Worm (Caenorhabditis elegans) whole organism, young adult: Measurements from ENCODE around the gene eng-1.

Source experiments
- B0019.2 ChIP-seq: fragments of 200-800 bp; sonication (Bioruptor generic); conservative IDR thresholded peaks from 2 replicates; pipeline ENCODE4 v1.3.6; 2022; ENCODE audit warnings: missing genetic modification reagents, missing genetic modification characterization, missing compliant biosample characterization
- F10E7.11 ChIP-seq: sonication (generic microtip); optimal IDR thresholded peaks from 2 replicates; lab custom pipeline; 2017; ENCODE audit warnings: mild to moderate bottlenecking, missing genetic modification characterization, moderate library complexity, missing compliant biosample characterization
- F22D6.2 ChIP-seq: sonication (generic microtip); optimal IDR thresholded peaks from 2 replicates; lab custom pipeline; 2016; ENCODE audit warnings: mild to moderate bottlenecking, missing genetic modification characterization, missing compliant biosample characterization
- F37B4.10 ChIP-seq: fragments of 200-800 bp; sonication (Bioruptor generic); IDR thresholded peaks from 2 replicates; pipeline ENCODE4 v1.3.6; 2022; ENCODE audit warnings: missing genetic modification characterization, missing compliant biosample characterization
- F39B2.1 ChIP-seq: fragments of 200-800 bp; sonication (Bioruptor generic); IDR thresholded peaks from 2 replicates; pipeline ENCODE4 v1.3.6; 2022; ENCODE audit warnings: missing genetic modification reagents, missing genetic modification characterization, missing compliant biosample characterization
- F57A8.1 ChIP-seq: fragments of 200-800 bp; sonication (Bioruptor generic); optimal IDR thresholded peaks from 2 replicates; lab custom pipeline; 2018; ENCODE audit warnings: mild to moderate bottlenecking, missing genetic modification characterization, moderate library complexity, missing compliant biosample characterization
- K11D2.4 ChIP-seq: fragments of 200-800 bp; sonication (Bioruptor generic); IDR thresholded peaks from 2 replicates; pipeline ENCODE4 v1.3.6; 2022; ENCODE audit warnings: missing genetic modification reagents, missing genetic modification characterization, missing compliant biosample characterization
- K12H6.12 ChIP-seq: fragments of 200-800 bp; sonication (Bioruptor generic); optimal IDR thresholded peaks from 2 replicates; lab custom pipeline; 2018; ENCODE audit warnings: mild to moderate bottlenecking, missing genetic modification characterization, missing compliant biosample characterization
- T07F8.4 ChIP-seq: sonication (generic microtip); optimal IDR thresholded peaks from 2 replicates; lab custom pipeline; 2016; ENCODE audit warnings: mild to moderate bottlenecking, missing genetic modification characterization, moderate library complexity, missing compliant biosample characterization
- T26A5.8 ChIP-seq: sonication (generic microtip); optimal IDR thresholded peaks from 2 replicates; lab custom pipeline; 2016; ENCODE audit warnings: missing genetic modification characterization, missing compliant biosample characterization
- Y53G8AR.9 ChIP-seq: fragments of 200-800 bp; sonication (Bioruptor generic); conservative IDR thresholded peaks from 2 replicates; pipeline ENCODE4 v1.3.6; 2022; ENCODE audit warnings: missing genetic modification reagents, missing genetic modification characterization, missing compliant biosample characterization
- Y56A3A.18 ChIP-seq: fragments of 200-800 bp; sonication (Bioruptor generic); IDR thresholded peaks from 2 replicates; pipeline ENCODE4 v1.3.6; 2022; ENCODE audit warnings: missing genetic modification reagents, missing genetic modification characterization, missing compliant biosample characterization
- Y67H2A.10 ChIP-seq: fragments of 200-800 bp; sonication (Bioruptor generic); conservative IDR thresholded peaks from 2 replicates; pipeline ENCODE4 v1.3.6; 2022; ENCODE audit warnings: missing genetic modification reagents, missing genetic modification characterization, missing compliant biosample characterization
- ZK185.1 ChIP-seq: sonication (generic microtip); optimal IDR thresholded peaks from 2 replicates; lab custom pipeline; 2016; ENCODE audit warnings: mild to moderate bottlenecking, missing genetic modification characterization, missing compliant biosample characterization; ENCODE audit not compliant: poor library complexity, severe bottlenecking
- akir-1 ChIP-seq: fragments of 200-800 bp; sonication (Bioruptor generic); optimal IDR thresholded peaks from 2 replicates; lab custom pipeline; 2018; ENCODE audit warnings: mild to moderate bottlenecking, missing genetic modification characterization, moderate library complexity, missing compliant biosample characterization
- athp-1 ChIP-seq: sonication (generic microtip); optimal IDR thresholded peaks from 2 replicates; lab custom pipeline; 2017; ENCODE audit warnings: mild to moderate bottlenecking, missing genetic modification characterization, missing compliant biosample characterization
- attf-3 ChIP-seq: fragments of 200-800 bp; sonication (Bioruptor generic); conservative IDR thresholded peaks from 2 replicates; pipeline ENCODE4 v1.3.6; 2022; ENCODE audit warnings: missing genetic modification reagents, missing genetic modification characterization, missing compliant biosample characterization
- attf-5 ChIP-seq: fragments of 200-800 bp; sonication (Bioruptor generic); optimal IDR thresholded peaks from 2 replicates; lab custom pipeline; 2018; ENCODE audit warnings: mild to moderate bottlenecking, missing genetic modification characterization, missing compliant biosample characterization
- bed-2 ChIP-seq: fragments of 200-800 bp; sonication (Bioruptor generic); IDR thresholded peaks from 2 replicates; pipeline ENCODE4 v1.3.6; 2022; ENCODE audit warnings: missing genetic modification reagents, missing genetic modification characterization, missing compliant biosample characterization
- ceh-91 ChIP-seq: fragments of 200-800 bp; sonication (Bioruptor generic); IDR thresholded peaks from 2 replicates; pipeline ENCODE4 v1.3.6; 2022; ENCODE audit warnings: missing genetic modification reagents, missing genetic modification characterization, missing compliant biosample characterization
- die-1 ChIP-seq: sonication (generic microtip); optimal IDR thresholded peaks from 2 replicates; lab custom pipeline; 2016; ENCODE audit warnings: missing genotype, mild to moderate bottlenecking, missing genetic modification characterization, missing compliant biosample characterization
- dox-1 ChIP-seq: fragments of 200-800 bp; sonication (Bioruptor generic); IDR thresholded peaks from 2 replicates; pipeline ENCODE4 v1.3.6; 2022; ENCODE audit warnings: missing genetic modification reagents, missing genetic modification characterization, missing compliant biosample characterization
- egl-18 ChIP-seq: fragments of 200-800 bp; sonication (Bioruptor generic); IDR thresholded peaks from 2 replicates; pipeline ENCODE4 v1.3.6; 2022; ENCODE audit warnings: missing genetic modification reagents, missing genetic modification characterization, missing compliant biosample characterization
- fkh-3 ChIP-seq: sonication (generic microtip); optimal IDR thresholded peaks from 2 replicates; lab custom pipeline; 2016; ENCODE audit warnings: mild to moderate bottlenecking, missing genetic modification characterization, missing compliant biosample characterization
- hlh-12 ChIP-seq: sonication (generic microtip); optimal IDR thresholded peaks from 2 replicates; lab custom pipeline; 2016; ENCODE audit warnings: missing genetic modification characterization, missing compliant biosample characterization
- hlh-26 ChIP-seq: fragments of 200-800 bp; sonication (Bioruptor generic); conservative IDR thresholded peaks from 2 replicates; pipeline ENCODE4 v1.3.6; 2022; ENCODE audit warnings: missing genetic modification reagents, missing genetic modification characterization, missing compliant biosample characterization
- hmg-20 ChIP-seq: fragments of 200-800 bp; sonication (Bioruptor generic); IDR thresholded peaks from 2 replicates; pipeline ENCODE4 v1.3.6; 2022; ENCODE audit warnings: missing genetic modification reagents, missing genetic modification characterization, missing compliant biosample characterization
- hsf-1 ChIP-seq: fragments of 200-800 bp; sonication (Bioruptor generic); IDR thresholded peaks from 2 replicates; pipeline ENCODE4 v1.3.6; 2022; ENCODE audit warnings: missing genetic modification reagents, missing genetic modification characterization, missing compliant biosample characterization
- let-526 ChIP-seq: fragments of 200-800 bp; sonication (Bioruptor generic); IDR thresholded peaks from 2 replicates; pipeline ENCODE4 v1.3.6; 2022; ENCODE audit warnings: missing genetic modification reagents, missing genetic modification characterization, missing compliant biosample characterization
- let-607 ChIP-seq, 2 experiments: fragments of 200-800 bp in 1 of 2; sonication (Bioruptor generic) in 1 of 2; sonication (generic microtip) in 1 of 2; optimal IDR thresholded peaks; 2 replicates each; lab custom pipeline; 2016 to 2018; ENCODE audit warnings: mild to moderate bottlenecking in 2 of 2, missing compliant biosample characterization in 2 of 2, missing genetic modification characterization in 2 of 2, moderate library complexity in 2 of 2, missing genotype in 1 of 2
- lin-26 ChIP-seq: fragments of 200-800 bp; sonication (Bioruptor generic); IDR thresholded peaks from 2 replicates; pipeline ENCODE4 v1.3.6; 2022; ENCODE audit warnings: missing genetic modification reagents, missing genetic modification characterization, missing compliant biosample characterization
- lin-40 ChIP-seq: sonication (generic microtip); optimal IDR thresholded peaks from 2 replicates; lab custom pipeline; 2016; ENCODE audit warnings: missing genetic modification characterization, mild to moderate bottlenecking, missing compliant biosample characterization, missing genotype, missing genetic modification reagents
- madf-10 ChIP-seq: sonication (generic microtip); optimal IDR thresholded peaks from 2 replicates; lab custom pipeline; 2016; ENCODE audit warnings: mild to moderate bottlenecking, missing genetic modification characterization, missing compliant biosample characterization
- mxl-1 ChIP-seq: sonication (generic microtip); optimal IDR thresholded peaks from 2 replicates; lab custom pipeline; 2016; ENCODE audit warnings: missing genetic modification characterization, missing compliant biosample characterization
- nfyb-1 ChIP-seq: fragments of 200-800 bp; sonication (Bioruptor generic); IDR thresholded peaks from 2 replicates; pipeline ENCODE4 v1.3.6; 2022; ENCODE audit warnings: missing genetic modification reagents, missing genetic modification characterization, missing compliant biosample characterization
- nhr-80 ChIP-seq: sonication (generic microtip); optimal IDR thresholded peaks from 2 replicates; lab custom pipeline; 2016; ENCODE audit warnings: missing genetic modification characterization, missing compliant biosample characterization
- pha-4 ChIP-seq: fragments of 150-350 bp; sonication (generic microtip); optimal IDR thresholded peaks from 2 replicates; lab custom pipeline; 2014; ENCODE audit warnings: missing biosample characterization, missing genetic modification reagents, missing genetic modification characterization
- rcor-1 ChIP-seq: fragments of 200-800 bp; sonication (Bioruptor generic); IDR thresholded peaks from 2 replicates; pipeline ENCODE4 v1.3.6; 2022; ENCODE audit warnings: missing genetic modification reagents, missing genetic modification characterization, missing compliant biosample characterization
- repo-1 ChIP-seq: sonication (generic microtip); optimal IDR thresholded peaks from 2 replicates; lab custom pipeline; 2017; ENCODE audit warnings: mild to moderate bottlenecking, missing genetic modification characterization, missing compliant biosample characterization
- rpc-1 ChIP-seq, 2 experiments: fragments of 150-350 bp in 1 of 2; sonication (generic microtip) in 1 of 2; optimal IDR thresholded peaks; 2 replicates each; lab custom pipeline; 2014 to 2018; ENCODE audit warnings: missing biosample characterization in 1 of 2, missing genetic modification characterization in 1 of 2, missing genetic modification reagents in 1 of 2, missing genotype in 1 of 2
- snpc-3.4 ChIP-seq: sonication (generic microtip); optimal IDR thresholded peaks from 2 replicates; lab custom pipeline; 2017; ENCODE audit warnings: missing genetic modification characterization, mild to moderate bottlenecking, missing compliant biosample characterization, antibody characterized with exemption, moderate library complexity, missing genotype, missing genetic modification reagents
- somi-1 ChIP-seq: fragments of 200-800 bp; sonication (Bioruptor generic); optimal IDR thresholded peaks from 2 replicates; lab custom pipeline; 2018; ENCODE audit warnings: mild to moderate bottlenecking, missing genetic modification characterization, missing compliant biosample characterization
- tbp1 ChIP-seq: fragments of 200-800 bp; sonication (Bioruptor generic); optimal IDR thresholded peaks from 2 replicates; lab custom pipeline; 2018; ENCODE audit warnings: mild to moderate bottlenecking, missing genetic modification characterization, missing compliant biosample characterization
- tlf-1 ChIP-seq: fragments of 200-800 bp; sonication (Bioruptor generic); optimal IDR thresholded peaks from 2 replicates; lab custom pipeline; 2018; ENCODE audit warnings: mild to moderate bottlenecking, missing genetic modification characterization, missing compliant biosample characterization
- ztf-3 ChIP-seq: fragments of 200-800 bp; sonication (Bioruptor generic); optimal IDR thresholded peaks from 2 replicates; lab custom pipeline; 2018; ENCODE audit warnings: mild to moderate bottlenecking, missing genetic modification characterization, missing compliant biosample characterization

The eng-1 gene

ce11 chrIII:5871760-5872159, 3.5 kb upstream of the eng-1 start, which contains the start of the genes F01F1.11 and F01F1.3 (continued):
- TF ChIP-seq tbp1 (GFP tag; lab: Kevin White, UChicago): peak; percentile 8
- TF ChIP-seq pha-4 (tag; lab: Kevin White, UChicago): no peak
- peak; percentile 50; the same call in 1 of the 2 replicates for TF ChIP-seq ceh-91
- no peak for TF ChIP-seq hsf-1 (GFP tag; lab: Robert Waterston, UW)
- no peak for TF ChIP-seq die-1 (tag; lab: Kevin White, UChicago)
- peak; percentile 64; the same call in 1 of the 2 replicates for TF ChIP-seq dox-1 (GFP tag; lab: Robert Waterston, UW)
- TF ChIP-seq fkh-3: no peak
- peak; percentile 59 for TF ChIP-seq lin-40
- TF ChIP-seq mxl-1 (tag; lab: Kevin White, UChicago): no peak
- TF ChIP-seq T07F8.4 (tag; lab: Kevin White, UChicago): no peak
- TF ChIP-seq F37B4.10 (GFP tag; lab: Robert Waterston, UW): no peak
- TF ChIP-seq nhr-80 (tag; lab: Kevin White, UChicago): no peak
- TF ChIP-seq Y56A3A.18 (GFP tag; lab: Robert Waterston, UW): no peak
- TF ChIP-seq F39B2.1 (GFP tag; lab: Robert Waterston, UW): no peak
- TF ChIP-seq hmg-20 (GFP tag; lab: Robert Waterston, UW): no peak
- TF ChIP-seq F57A8.1 (GFP tag; lab: Kevin White, UChicago): no peak
- peak; percentile 69 for TF ChIP-seq attf-3 (GFP tag; lab: Robert Waterston, UW)
- TF ChIP-seq somi-1 (GFP tag; lab: Kevin White, UChicago): no peak
- peak; percentile 5 for TF ChIP-seq attf-5
- TF ChIP-seq Y53G8AR.9: no peak
- no peak for TF ChIP-seq akir-1 (GFP tag; lab: Kevin White, UChicago)
- peak; percentile 57 for TF ChIP-seq K11D2.4
- TF ChIP-seq hlh-12 (tag; lab: Kevin White, UChicago): no peak
- peak; percentile 78 for TF ChIP-seq ZK185.1 (tag; lab: Kevin White, UChicago)
- TF ChIP-seq nfyb-1 (GFP tag; lab: Robert Waterston, UW): peak; percentile 64; the same call in 1 of the 2 replicates
- no peak for TF ChIP-seq ztf-3 (GFP tag; lab: Kevin White, UChicago)
- TF ChIP-seq F22D6.2 (tag; lab: Kevin White, UChicago): peak; percentile 39
- TF ChIP-seq let-607 (tag; optimal IDR thresholded peaks at IDR 0.05; lab: Kevin White, UChicago): peak in 1 of 2 experiments; percentile 57
- peak; percentile 40 for TF ChIP-seq madf-10 (tag; lab: Kevin White, UChicago)
- peak; percentile 77; the same call in 1 of the 2 replicates for TF ChIP-seq bed-2
- TF ChIP-seq let-526 (GFP tag; lab: Robert Waterston, UW): peak; percentile 65; the same call in 1 of the 2 replicates
- TF ChIP-seq lin-26: no peak
- TF ChIP-seq T26A5.8 (tag; lab: Kevin White, UChicago): no peak
- TF ChIP-seq athp-1 (tag; lab: Kevin White, UChicago): peak; percentile 6
- no peak for TF ChIP-seq rpc-1 (optimal IDR thresholded peaks at IDR 0.05; lab: Kevin White, UChicago)
- TF ChIP-seq rpc-1 (tag; optimal IDR thresholded peaks at IDR 0.05; lab: Kevin White, UChicago): no peak
- TF ChIP-seq rcor-1: no peak; the same call in 1 of the 2 replicates
- no peak for TF ChIP-seq K12H6.12
- no peak for TF ChIP-seq Y67H2A.10 (GFP tag; lab: Robert Waterston, UW)
- TF ChIP-seq snpc-3.4: no peak

ce11 chrIII:5869429-5869828, 1.1 kb upstream of the eng-1 start, which contains the start of gene F01F1.15:
Gene F01F1.15, minus strand, starts transcription at chrIII:5869529.
- TF ChIP-seq hlh-26 (no peak), F10E7.11 (tag; lab: Kevin White, UChicago) (no peak), tlf-1 (GFP tag; lab: Kevin White, UChicago) (no peak), B0019.2 (GFP tag; lab: Robert Waterston, UW) (no peak), repo-1 (tag; lab: Kevin White, UChicago) (no peak), egl-18 (GFP tag; lab: Robert Waterston, UW) (no peak), pha-4 (tag; lab: Kevin White, UChicago) (no peak), rcor-1 (no peak)
